Worm (Caenorhabditis elegans) whole organism, L4/young adult: Measurements from ENCODE around the gene Y116A8B.1.

Experiments
- W03F9.2 ChIP-seq: fragments of 150-350 bp; optimal IDR thresholded peaks from 2 replicates; lab custom pipeline; 2014; ENCODE audit warnings: missing biosample characterization, missing genetic modification characterization
- dao-5 ChIP-seq: sonication (generic microtip); optimal IDR thresholded peaks from 2 replicates; lab custom pipeline; 2016; ENCODE audit warnings: missing genotype, missing genetic modification characterization, moderate library complexity, missing compliant biosample characterization
- him-1 ChIP-seq: sonication (generic microtip); optimal IDR thresholded peaks from 2 replicates; lab custom pipeline; 2016; ENCODE audit warnings: missing genotype, missing genetic modification reagents, missing genetic modification characterization, missing compliant biosample characterization

DNA sequence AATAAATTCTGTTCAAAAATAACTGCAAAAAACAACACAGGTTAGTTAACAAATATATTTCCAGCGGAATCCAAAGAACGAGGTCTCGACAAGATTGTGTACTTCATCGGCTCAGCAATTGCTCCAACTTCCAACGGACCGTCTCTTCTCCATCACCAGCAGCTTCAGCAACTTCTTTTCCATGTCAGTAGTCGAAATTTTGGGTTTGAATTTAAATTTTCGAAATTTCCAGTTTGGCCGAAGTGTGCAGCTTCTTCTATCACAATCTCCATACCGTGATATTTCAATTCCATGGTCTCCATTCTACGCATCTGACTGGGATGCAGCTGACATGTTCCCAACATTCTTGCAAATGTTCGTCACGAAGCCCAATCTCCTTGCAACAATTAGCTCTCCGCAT, 37.3 kb downstream of the Y116A8B.1 start:
- TF ChIP-seq W03F9.2 (tag; lab: Kevin White, UChicago) (no peak), him-1 (no peak), dao-5 (tag; lab: Kevin White, UChicago) (no peak)
